Worm (Caenorhabditis elegans): Measurements from ENCODE around the gene srsx-37.

Gene srsx-37

DNA sequence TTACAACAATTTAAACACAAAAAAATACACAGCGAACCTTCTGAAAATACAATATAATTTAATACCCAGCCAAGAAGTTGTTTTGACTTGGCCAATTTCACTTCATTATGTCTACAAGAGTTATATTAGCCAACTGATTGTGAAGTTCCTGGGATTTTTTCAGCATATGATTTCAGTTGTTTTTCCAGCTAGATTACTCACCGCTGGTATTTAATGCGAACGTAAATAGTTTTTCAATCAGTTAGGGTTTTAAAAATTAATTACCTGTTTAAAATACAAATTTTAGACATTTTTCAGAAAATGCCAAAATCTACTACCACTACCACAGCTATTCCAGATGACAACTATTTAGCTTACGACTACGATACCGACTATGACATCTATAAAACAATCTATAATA lies 33.3 kb downstream of the srsx-37 start, which contains the start of gene srw-14:
Gene srw-14 (plus strand): TSS at position 301 of the 400 bp plus-strand sequence.
- no peak for TF ChIP-seq mec-3 (tag; optimal IDR thresholded peaks at IDR 0.05; ENCODE audit: borderline replicate concordance)
- no peak for TF ChIP-seq ceh-31 (tag; optimal IDR thresholded peaks at IDR 0.05)
- TF ChIP-seq unc-42 (tag; optimal IDR thresholded peaks at IDR 0.05): no peak
- no peak for TF ChIP-seq ama-1 (optimal IDR thresholded peaks at IDR 0.05)
- TF ChIP-seq K02D7.2 (tag; optimal IDR thresholded peaks at IDR 0.05): no peak
- TF ChIP-seq F13H6.1 (tag; optimal IDR thresholded peaks at IDR 0.05): no peak
- no peak for TF ChIP-seq ceh-24 (tag; optimal IDR thresholded peaks at IDR 0.05)
- no peak for TF ChIP-seq ztf-16 (tag; optimal IDR thresholded peaks at IDR 0.05)
- TF ChIP-seq hlh-6 (tag; optimal IDR thresholded peaks at IDR 0.05): no peak
- TF ChIP-seq hlh-15 (tag; optimal IDR thresholded peaks at IDR 0.05): no peak

DNA sequence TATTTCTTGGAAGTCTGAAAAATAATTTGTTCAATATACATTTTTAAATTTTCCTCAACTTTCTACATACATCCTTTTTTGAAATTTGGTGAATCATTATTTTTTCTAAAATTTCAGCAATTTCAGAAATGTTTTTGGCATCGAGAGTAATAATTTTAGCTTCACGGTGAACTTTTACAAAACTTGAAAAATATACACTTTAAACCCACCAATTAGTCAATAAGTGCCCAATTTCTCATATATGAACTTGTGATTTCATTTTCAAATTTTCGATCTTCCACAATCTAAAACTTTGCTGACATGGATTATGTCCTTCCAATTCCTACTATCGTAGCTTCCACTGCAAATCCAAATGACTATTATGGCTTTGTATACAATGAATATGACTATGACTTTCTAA lies 35.3 kb downstream of the srsx-37 start, which contains the start of gene srw-24:
Gene srw-24 (plus strand): TSS at position 301 of the 400 bp plus-strand sequence.
- no peak for TF ChIP-seq pag-3 (tag; optimal IDR thresholded peaks at IDR 0.05; ENCODE audit: borderline replicate concordance)
- TF ChIP-seq C38D4.7 (GFP tag; optimal IDR thresholded peaks at IDR 0.05): no peak
- no peak for TF ChIP-seq odd-2 (tag; optimal IDR thresholded peaks at IDR 0.05)
- no peak for TF ChIP-seq ceh-6 (GFP tag; optimal IDR thresholded peaks at IDR 0.05)
- no peak for TF ChIP-seq hlh-30 (tag; optimal IDR thresholded peaks at IDR 0.05; ENCODE audit: insufficient read depth)
- no peak for TF ChIP-seq ama-1 (optimal IDR thresholded peaks at IDR 0.05)
- TF ChIP-seq hlh-15 (tag; optimal IDR thresholded peaks at IDR 0.05): no peak
- TF ChIP-seq T23F11.4 (GFP tag; optimal IDR thresholded peaks at IDR 0.05): no peak
- no peak for TF ChIP-seq npax-4 (tag; optimal IDR thresholded peaks at IDR 0.05)
- TF ChIP-seq fax-1 (tag; optimal IDR thresholded peaks at IDR 0.05): no peak
- TF ChIP-seq tbx-7 (tag; optimal IDR thresholded peaks at IDR 0.05): no peak
- TF ChIP-seq pha-4 (tag; optimal IDR thresholded peaks at IDR 0.05): no peak
- no peak for TF ChIP-seq ceh-2 (tag; optimal IDR thresholded peaks at IDR 0.05)
- TF ChIP-seq unc-42 (tag; optimal IDR thresholded peaks at IDR 0.05): no peak
- no peak for TF ChIP-seq hlh-13 (GFP tag; optimal IDR thresholded peaks at IDR 0.05)
- TF ChIP-seq ceh-45 (GFP tag; IDR thresholded peaks at IDR 0.05): no peak
- no peak for TF ChIP-seq lim-6 (tag; optimal IDR thresholded peaks at IDR 0.05)
- TF ChIP-seq ceh-48 (tag; optimal IDR thresholded peaks at IDR 0.05): no peak
- TF ChIP-seq ceh-24 (tag; optimal IDR thresholded peaks at IDR 0.05): no peak

DNA sequence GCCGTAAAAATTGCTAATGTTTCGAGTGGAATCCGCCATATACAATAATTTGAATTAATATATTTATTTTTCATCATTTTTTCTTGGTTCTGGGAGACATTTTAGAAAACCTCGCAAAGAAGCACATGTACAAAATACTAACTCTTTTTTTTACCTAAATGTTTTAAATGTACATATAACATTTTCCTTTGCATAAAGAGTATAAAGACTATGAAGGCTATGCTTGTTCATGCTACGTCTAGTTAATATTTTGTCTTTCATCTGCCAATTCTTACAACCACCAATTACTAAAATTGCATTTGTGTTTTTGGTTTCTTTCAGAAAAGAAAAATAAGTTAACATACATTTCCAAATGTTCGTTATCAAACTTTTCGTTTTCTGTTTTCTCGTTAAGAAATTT lies 37.6 kb downstream of the srsx-37 start, which contains the start of gene irld-25:
Gene irld-25 (plus strand): TSS at position 301 of the 400 bp plus-strand sequence.
- TF ChIP-seq pha-4 (tag; optimal IDR thresholded peaks at IDR 0.05) (no peak), nfya-1 (tag; optimal IDR thresholded peaks at IDR 0.05) (no peak), ceh-2 (tag; optimal IDR thresholded peaks at IDR 0.05) (no peak), ceh-24 (tag; optimal IDR thresholded peaks at IDR 0.05) (no peak), unc-55 (GFP tag; optimal IDR thresholded peaks at IDR 0.05) (no peak), ceh-45 (GFP tag; IDR thresholded peaks at IDR 0.05) (no peak), K09A11.1 (tag; optimal IDR thresholded peaks at IDR 0.05; ENCODE audit: insufficient read depth) (no peak), unc-3 (GFP tag; conservative IDR thresholded peaks at IDR 0.05) (no peak), unc-3 (tag; optimal IDR thresholded peaks at IDR 0.05) (no peak), zip-5 (tag; optimal IDR thresholded peaks at IDR 0.05) (no peak), eyg-1 (tag; optimal IDR thresholded peaks at IDR 0.05) (no peak)

DNA sequence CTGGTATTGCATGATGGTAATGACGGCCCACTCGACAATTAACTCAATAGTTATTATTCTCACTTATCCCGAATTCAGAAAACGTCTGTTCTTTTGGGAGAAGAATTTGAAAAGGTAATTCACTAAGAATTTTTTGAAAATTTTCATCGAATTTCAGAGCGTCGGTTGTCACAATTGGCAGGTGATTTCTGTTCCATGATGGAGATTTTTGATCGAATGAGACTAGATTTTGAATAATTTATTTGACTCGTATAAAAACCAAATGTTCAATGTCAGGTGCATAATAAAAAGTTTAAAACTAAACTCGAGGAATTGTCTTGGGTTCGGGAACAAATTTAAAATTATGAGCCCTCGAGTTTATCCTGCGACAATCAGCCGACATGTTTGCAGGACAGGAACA lies 42.2 kb downstream of the srsx-37 start, which contains the start of gene sri-25:
Gene sri-25 (plus strand): TSS at position 301 of the 400 bp plus-strand sequence.
- TF ChIP-seq hlh-13 (GFP tag; optimal IDR thresholded peaks at IDR 0.05) (no peak), ceh-9 (tag; optimal IDR thresholded peaks at IDR 0.05) (no peak), C08G9.2 (tag; optimal IDR thresholded peaks at IDR 0.05) (no peak), pat-9 (tag; optimal IDR thresholded peaks at IDR 0.05) (no peak), zip-5 (tag; optimal IDR thresholded peaks at IDR 0.05) (no peak), ceh-14 (tag; optimal IDR thresholded peaks at IDR 0.05) (no peak), ceh-2 (tag; optimal IDR thresholded peaks at IDR 0.05) (no peak), T23F11.4 (GFP tag; optimal IDR thresholded peaks at IDR 0.05) (no peak), ceh-24 (tag; optimal IDR thresholded peaks at IDR 0.05) (no peak), hlh-30 (tag; optimal IDR thresholded peaks at IDR 0.05; ENCODE audit: insufficient read depth) (no peak), pqm-1 (tag; optimal IDR thresholded peaks at IDR 0.05) (no peak), che-1 (tag; optimal IDR thresholded peaks at IDR 0.05) (no peak), syd-9 (tag; optimal IDR thresholded peaks at IDR 0.05) (no peak), ceh-18 (tag; optimal IDR thresholded peaks at IDR 0.05) (no peak), ceh-48 (tag; optimal IDR thresholded peaks at IDR 0.05) (no peak), lim-6 (tag; optimal IDR thresholded peaks at IDR 0.05) (no peak), F13H6.1 (tag; optimal IDR thresholded peaks at IDR 0.05) (no peak), elt-2 (tag; optimal IDR thresholded peaks at IDR 0.05) (no peak), npax-4 (tag; optimal IDR thresholded peaks at IDR 0.05) (no peak)
